Fruit fly (Drosophila melanogaster): ENCODE results near the gene CG5421.

Gene CG5421

DNA sequence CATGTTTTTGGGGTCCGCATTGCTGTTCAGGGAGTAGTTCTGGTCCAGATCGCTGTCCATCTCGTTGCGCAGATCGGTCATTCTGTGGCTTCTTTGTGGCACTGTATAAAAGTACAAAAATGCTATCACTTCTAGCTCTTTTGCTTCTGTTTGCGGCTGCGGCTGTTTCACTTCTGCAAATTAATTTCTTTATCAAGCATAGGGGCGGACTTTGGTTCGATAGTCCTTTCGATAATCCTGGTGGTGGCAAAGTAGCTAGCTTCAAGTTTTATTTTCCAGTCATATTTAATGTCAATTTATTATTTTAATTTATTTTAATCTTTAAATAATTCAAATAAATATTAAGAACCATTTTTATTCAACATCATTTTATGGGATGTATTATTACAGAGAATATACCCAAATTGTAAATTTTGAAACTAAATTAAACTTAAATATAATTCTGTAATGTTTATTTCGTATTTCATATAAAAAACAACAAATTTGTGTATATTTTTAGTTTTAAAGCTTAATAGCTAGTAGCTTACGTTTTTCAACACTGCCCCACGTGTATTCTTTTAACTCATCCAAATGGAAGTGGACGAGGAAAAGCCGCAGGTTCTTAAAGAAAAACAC is 20.3 kb downstream of the CG5421 start, which contains the start of the genes CG5446 and Trm1 (continued):
- TF ChIP-seq Hr78 (GFP tag; optimal IDR thresholded peaks at IDR 0.05) (peak in 1 of 2 experiments; percentile 10), B-H2 (GFP tag; optimal IDR thresholded peaks at IDR 0.05) (peak; percentile 58), CG9215 (GFP tag; IDR thresholded peaks at IDR 0.05) (peak; percentile 33; the same call in 1 of the 2 replicates), cg (GFP tag; optimal IDR thresholded peaks at IDR 0.05) (no peak), CG12391 (tag; optimal IDR thresholded peaks at IDR 0.05) (peak; percentile 94), Ada2b (GFP tag; IDR thresholded peaks at IDR 0.05) (no peak), CG7745 (tag; optimal IDR thresholded peaks at IDR 0.05) (no peak), Trl (optimal IDR thresholded peaks at IDR 0.05) (no peak), Trl (GFP tag; optimal IDR thresholded peaks at IDR 0.05) (no peak), CG9817 (tag; optimal IDR thresholded peaks at IDR 0.05) (peak; percentile 44), CG4404 (GFP tag; IDR thresholded peaks at IDR 0.05) (0 out of 2 replicates have a peak, but pooled peaks have one; percentile 28), az2 (GFP tag; optimal IDR thresholded peaks at IDR 0.05) (peak; percentile 46), Opbp (GFP tag; IDR thresholded peaks at IDR 0.05; ENCODE audit: partially characterized antibody) (peak; percentile 50; the same call in 1 of the 3 replicates), psq (GFP tag; optimal IDR thresholded peaks at IDR 0.05) (no peak), D19A (tag; optimal IDR thresholded peaks at IDR 0.05) (peak; percentile 78), CoRest (tag; optimal IDR thresholded peaks at IDR 0.05) (peak; percentile 86), CG9727 (GFP tag; optimal IDR thresholded peaks at IDR 0.05) (peak; percentile 84), dati (GFP tag; IDR thresholded peaks at IDR 0.05) (no peak), CG30403 (GFP tag; optimal IDR thresholded peaks at IDR 0.05) (peak; percentile 76), CG17359 (tag; optimal IDR thresholded peaks at IDR 0.05) (peak; percentile 69), CG6175 (GFP tag; IDR thresholded peaks at IDR 0.05) (no peak), MESR4 (GFP tag; optimal IDR thresholded peaks at IDR 0.05) (peak; percentile 95), CG7786 (GFP tag; optimal IDR thresholded peaks at IDR 0.05) (no peak), Xbp1 (GFP tag; optimal IDR thresholded peaks at IDR 0.05) (peak; percentile 56), ATbp (GFP tag; optimal IDR thresholded peaks at IDR 0.05) (peak; percentile 43), sim (GFP tag; IDR thresholded peaks at IDR 0.05) (no peak), CG4854 (GFP tag; optimal IDR thresholded peaks at IDR 0.05) (no peak), cas (GFP tag; IDR thresholded peaks at IDR 0.05) (no peak), knrl (GFP tag; IDR thresholded peaks at IDR 0.05; ENCODE audit: partially characterized antibody) (no peak), NC2β (GFP tag; optimal IDR thresholded peaks at IDR 0.05) (no peak), Drgx (GFP tag; IDR thresholded peaks at IDR 0.05) (peak; percentile 33; the same call in 1 of the 2 replicates), bab2 (GFP tag; optimal IDR thresholded peaks at IDR 0.05) (peak; percentile 33), lola (GFP tag; optimal IDR thresholded peaks at IDR 0.05) (peak in 1 of 3 experiments; percentile 83), Lpt (GFP tag; optimal IDR thresholded peaks at IDR 0.05) (no peak), mirr (GFP tag; optimal IDR thresholded peaks at IDR 0.05) (no peak), YL-1 (GFP tag; optimal IDR thresholded peaks at IDR 0.05) (peak; percentile 66), CG11696 (GFP tag; IDR thresholded peaks at IDR 0.05) (no peak), CG18011 (GFP tag; optimal IDR thresholded peaks at IDR 0.05) (no peak), Oli (tag; optimal IDR thresholded peaks at IDR 0.05) (peak; percentile 57), nerfin-2 (GFP tag; IDR thresholded peaks at IDR 0.05; ENCODE audit: partially characterized antibody) (no peak), otp (GFP tag; IDR thresholded peaks at IDR 0.05) (no peak), zfh1 (GFP tag; IDR thresholded peaks at IDR 0.05) (peak; percentile 17; the same call in 1 of the 3 replicates), Mes4 (GFP tag; optimal IDR thresholded peaks at IDR 0.05) (no peak), CG4707 (GFP tag; optimal IDR thresholded peaks at IDR 0.05) (no peak), CG17328 (GFP tag; IDR thresholded peaks at IDR 0.05) (no peak), dmrt99B (tag; optimal IDR thresholded peaks at IDR 0.05) (peak; percentile 78), insv (GFP tag; optimal IDR thresholded peaks at IDR 0.05) (peak in 1 of 2 experiments; percentile 19), tup (GFP tag; optimal IDR thresholded peaks at IDR 0.05) (peak; percentile 26), Gug (GFP tag; IDR thresholded peaks at IDR 0.05) (no peak), ranshi (GFP tag; IDR thresholded peaks at IDR 0.05) (peak; percentile 69; the same call in 1 of the 2 replicates)

Measured in whole organism, embryonic.